Worm (Caenorhabditis elegans) whole organism, L3 larva: Measurements from ENCODE around the gene F28D1.6.

Source experiments
- R02D3.7 ChIP-seq: fragments of 150-350 bp; optimal IDR thresholded peaks from 2 replicates; lab custom pipeline; 2014; ENCODE audit warnings: missing biosample characterization, missing genetic modification characterization
- ama-1 ChIP-seq: fragments of 150-350 bp; optimal IDR thresholded peaks from 2 replicates; lab custom pipeline; 2018
- ceh-16 ChIP-seq: sonication (generic microtip); optimal IDR thresholded peaks from 2 replicates; lab custom pipeline; 2017; ENCODE audit warnings: missing biosample characterization, missing genetic modification characterization
- ceh-28 ChIP-seq: fragments of 150-350 bp; optimal IDR thresholded peaks from 2 replicates; lab custom pipeline; 2014; ENCODE audit warnings: missing biosample characterization, missing genetic modification reagents, missing genetic modification characterization
- ceh-9 ChIP-seq: sonication (generic microtip); optimal IDR thresholded peaks from 2 replicates; lab custom pipeline; 2018; ENCODE audit warnings: missing biosample characterization, missing genetic modification characterization
- egl-27 ChIP-seq: sonication (generic microtip); optimal IDR thresholded peaks from 4 replicates; lab custom pipeline; 2017; ENCODE audit warnings: missing biosample characterization, missing genetic modification reagents, missing genetic modification characterization
- egl-5 ChIP-seq: fragments of 150-350 bp; optimal IDR thresholded peaks from 2 replicates; lab custom pipeline; 2017; ENCODE audit warnings: missing biosample characterization, missing genetic modification reagents, missing genetic modification characterization, inconsistent platforms
- elt-1 ChIP-seq: fragments of 150-350 bp; optimal IDR thresholded peaks from 2 replicates; lab custom pipeline; 2014; ENCODE audit warnings: missing biosample characterization, missing genetic modification characterization
- eor-1 ChIP-seq, 2 experiments: fragments of 150-350 bp; optimal IDR thresholded peaks; 2 replicates each; lab custom pipeline; 2014 to 2018; ENCODE audit warnings: missing biosample characterization in 2 of 2, missing genetic modification characterization in 2 of 2
- fkh-10 ChIP-seq: sonication (generic microtip); optimal IDR thresholded peaks from 2 replicates; lab custom pipeline; 2017; ENCODE audit warnings: missing biosample characterization, missing genetic modification reagents, missing genetic modification characterization
- fkh-2 ChIP-seq: fragments of 150-350 bp; optimal IDR thresholded peaks from 2 replicates; lab custom pipeline; 2014; ENCODE audit warnings: missing biosample characterization, missing genetic modification reagents, missing genetic modification characterization
- hmg-11 ChIP-seq: sonication (generic microtip); optimal IDR thresholded peaks from 2 replicates; lab custom pipeline; 2016; ENCODE audit warnings: missing genetic modification characterization, missing compliant biosample characterization
- lin-15B ChIP-seq: fragments of 150-350 bp; optimal IDR thresholded peaks from 2 replicates; lab custom pipeline; 2014; ENCODE audit warnings: missing biosample characterization, missing genetic modification characterization
- lin-39 ChIP-seq: fragments of 150-350 bp; optimal IDR thresholded peaks from 2 replicates; lab custom pipeline; 2018; ENCODE audit warnings: missing biosample characterization, missing genetic modification reagents, missing genetic modification characterization
- lsy-12 ChIP-seq: sonication (generic microtip); optimal IDR thresholded peaks from 2 replicates; lab custom pipeline; 2016; ENCODE audit warnings: mild to moderate bottlenecking, missing genetic modification characterization, missing compliant biosample characterization
- nfya-1 ChIP-seq: sonication (generic microtip); optimal IDR thresholded peaks from 2 replicates; lab custom pipeline; 2017; ENCODE audit warnings: missing genetic modification characterization, mild to moderate bottlenecking, missing compliant biosample characterization, antibody characterized with exemption, moderate library complexity; ENCODE audit not compliant: insufficient read depth
- nhr-23 ChIP-seq: fragments of 150-350 bp; optimal IDR thresholded peaks from 2 replicates; lab custom pipeline; 2014; ENCODE audit warnings: missing biosample characterization, missing genetic modification reagents, missing genetic modification characterization
- nhr-237 ChIP-seq: fragments of 150-350 bp; optimal IDR thresholded peaks from 2 replicates; lab custom pipeline; 2014; ENCODE audit warnings: missing biosample characterization, missing genetic modification characterization
- nhr-25 ChIP-seq: sonication (generic microtip); optimal IDR thresholded peaks from 2 replicates; lab custom pipeline; 2017; ENCODE audit warnings: missing biosample characterization, missing genetic modification characterization
- nhr-67 ChIP-seq: fragments of 150-350 bp; optimal IDR thresholded peaks from 2 replicates; lab custom pipeline; 2014; ENCODE audit warnings: missing biosample characterization, missing genetic modification characterization
- nhr-76 ChIP-seq: fragments of 150-350 bp; sonication (generic microtip); optimal IDR thresholded peaks from 5 replicates; lab custom pipeline; 2014; ENCODE audit warnings: missing biosample characterization, missing genetic modification characterization
- pha-4 ChIP-seq: fragments of 150-350 bp; optimal IDR thresholded peaks from 2 replicates; lab custom pipeline; 2014; ENCODE audit warnings: missing biosample characterization, missing genetic modification reagents, missing genetic modification characterization
- skn-1 ChIP-seq: fragments of 150-350 bp; optimal IDR thresholded peaks from 2 replicates; lab custom pipeline; 2014; ENCODE audit warnings: missing biosample characterization, missing genetic modification characterization
- snpc-4 ChIP-seq: fragments of 150-350 bp; optimal IDR thresholded peaks from 2 replicates; lab custom pipeline; 2014; ENCODE audit warnings: missing biosample characterization, missing genetic modification characterization
- unc-39 ChIP-seq: sonication (generic microtip); optimal IDR thresholded peaks from 4 replicates; lab custom pipeline; 2017; ENCODE audit warnings: missing biosample characterization, missing genetic modification characterization
- ztf-11 ChIP-seq: fragments of 150-350 bp; optimal IDR thresholded peaks from 2 replicates; lab custom pipeline; 2014; ENCODE audit warnings: missing biosample characterization, missing genetic modification characterization

The F28D1.6 gene

DNA sequence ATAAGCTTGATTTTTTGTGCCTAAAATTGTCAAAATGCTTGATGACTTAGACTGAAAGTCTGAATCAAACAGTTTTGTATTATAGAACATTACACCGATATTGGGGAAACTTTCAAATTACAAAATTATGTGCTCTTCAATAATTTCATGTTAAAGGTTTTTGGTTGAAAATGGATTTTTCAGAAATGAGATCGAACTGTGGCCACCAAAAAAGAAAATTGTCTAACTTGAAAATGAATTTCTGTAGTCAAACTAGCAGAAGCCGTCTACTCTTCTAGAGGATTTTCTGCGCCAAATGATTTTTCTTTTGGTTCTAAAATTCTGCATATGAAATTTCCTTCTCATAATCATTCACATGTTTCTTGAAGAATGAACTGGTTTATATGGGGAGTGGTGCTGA is 44.1 kb downstream of the F28D1.6 start:
- TF ChIP-seq hmg-11 (tag; lab: Kevin White, UChicago) (no peak), nhr-23 (no peak), snpc-4 (no peak), egl-27 (no peak), skn-1 (no peak), ceh-9 (tag; lab: Kevin White, UChicago) (no peak), unc-39 (tag; lab: Kevin White, UChicago) (no peak), R02D3.7 (no peak), fkh-10 (no peak), elt-1 (tag; lab: Kevin White, UChicago) (no peak), fkh-2 (tag; lab: Kevin White, UChicago) (no peak), ceh-16 (tag; lab: Kevin White, UChicago) (no peak), ztf-11 (tag; lab: Kevin White, UChicago) (no peak), ama-1 (lab: Kevin White, UChicago) (no peak), nhr-25 (no peak), nhr-237 (tag; lab: Kevin White, UChicago) (no peak)

- TF ChIP-seq ceh-28 (no peak), lsy-12 (tag; lab: Kevin White, UChicago) (no peak), nhr-76 (tag; lab: Kevin White, UChicago) (no peak), skn-1 (no peak), unc-39 (tag; lab: Kevin White, UChicago) (no peak), eor-1 (tag; optimal IDR thresholded peaks at IDR 0.05; lab: Kevin White, UChicago) (no peak)
- TF ChIP-seq, all 47 proteins: peak for 0
Measured at ce11 chrIV:12336893-12337627, 47.9 kb downstream of the F28D1.6 start, which contains the start of the genes F19B6.10 and wht-5. Gene F19B6.10 (plus strand): TSS chrIV:12337193. Gene wht-5 (plus strand): TSS chrIV:12337577.

- TF ChIP-seq ama-1 (lab: Kevin White, UChicago) (no peak), egl-27 (no peak), ceh-28 (no peak), elt-1 (tag; lab: Kevin White, UChicago) (no peak)
- TF ChIP-seq, all 47 proteins: peak for 0
Measured at ce11 chrIV:12335798-12336197, 49.2 kb downstream of the F28D1.6 start, which contains the start of gene F19B6.1. Gene F19B6.1 (minus strand): TSS chrIV:12336075.

DNA sequence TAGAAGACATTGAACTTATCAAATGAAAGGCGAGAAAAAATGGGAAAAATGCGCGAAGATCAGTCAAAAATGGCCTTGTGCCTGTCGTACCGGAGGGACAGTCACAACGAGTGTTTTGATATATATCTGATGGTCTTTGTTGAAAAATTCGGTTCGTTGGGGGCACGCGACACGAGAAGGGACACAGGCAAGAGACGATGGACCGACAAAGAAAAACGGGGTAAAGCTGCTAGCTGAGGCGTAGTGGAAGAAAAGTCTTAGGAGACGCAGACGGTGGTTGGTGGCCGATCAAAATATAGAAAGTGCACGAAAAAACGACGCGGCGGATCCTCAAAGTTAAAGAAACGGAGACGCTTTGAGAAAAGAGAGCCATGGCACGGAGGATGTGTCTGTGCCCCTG is 49.7 kb downstream of the F28D1.6 start:
- TF ChIP-seq lin-39: peak; percentile 9
- TF ChIP-seq lin-15B (tag; lab: Kevin White, UChicago): peak; percentile 25
- TF ChIP-seq hmg-11 (tag; lab: Kevin White, UChicago): peak; percentile 40
- TF ChIP-seq nfya-1: peak; percentile 37
- no peak for TF ChIP-seq egl-5 (tag; lab: Kevin White, UChicago)
- TF ChIP-seq eor-1 (tag; optimal IDR thresholded peaks at IDR 0.05; lab: Kevin White, UChicago): no peak
- TF ChIP-seq nhr-25: peak; percentile 44
- peak; percentile 16 for TF ChIP-seq snpc-4
- TF ChIP-seq pha-4 (tag; lab: Kevin White, UChicago): peak; percentile 27

DNA sequence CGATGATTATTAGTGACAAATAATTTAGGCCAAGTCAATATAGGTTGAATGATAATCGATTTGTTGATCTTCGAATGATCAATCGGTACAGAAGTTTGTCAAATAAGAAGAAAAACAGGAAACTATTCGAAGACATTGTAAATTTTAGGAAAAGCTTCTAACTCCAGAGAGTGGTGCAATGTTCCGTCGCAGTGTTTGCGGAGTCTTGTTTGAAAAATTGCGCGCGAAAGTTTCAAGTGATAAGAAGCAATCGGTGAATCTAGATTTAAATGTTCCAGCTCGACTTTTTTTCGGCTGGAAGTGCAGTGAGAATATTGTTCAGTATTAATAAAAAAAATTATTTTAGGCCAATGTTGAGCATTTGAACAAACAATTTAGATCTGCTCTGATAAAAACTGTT is 50.3 kb downstream of the F28D1.6 start:
- no peak for TF ChIP-seq nhr-67 (tag; lab: Kevin White, UChicago)
- peak; percentile 25 for TF ChIP-seq nfya-1
- peak; percentile 36 for TF ChIP-seq pha-4 (tag; lab: Kevin White, UChicago)
